Worm (Caenorhabditis elegans) whole organism, early embryonic: Measurements from ENCODE around the gene rpl-33.

Experiments
- aly-1 ChIP-seq: sonication (generic microtip); optimal IDR thresholded peaks from 2 replicates; lab custom pipeline; 2016; ENCODE audit warnings: missing genetic modification characterization, missing compliant biosample characterization
- ama-1 ChIP-seq: fragments of 150-350 bp; optimal IDR thresholded peaks from 2 replicates; lab custom pipeline; 2014
- hmg-4 ChIP-seq: fragments of 200-800 bp; sonication (Bioruptor generic); optimal IDR thresholded peaks from 2 replicates; lab custom pipeline; 2018; ENCODE audit warnings: mild to moderate bottlenecking, missing genetic modification characterization, missing compliant biosample characterization
- hnd-1 ChIP-seq: sonication (generic microtip); optimal IDR thresholded peaks from 2 replicates; lab custom pipeline; 2016; ENCODE audit warnings: missing genetic modification characterization, missing compliant biosample characterization
- pes-1 ChIP-seq: fragments of 200-800 bp; sonication (Bioruptor generic); IDR thresholded peaks from 2 replicates; pipeline ENCODE4 v1.3.6; 2022; ENCODE audit warnings: missing genetic modification reagents, missing genetic modification characterization, missing compliant biosample characterization
- sea-1 ChIP-seq: fragments of 200-800 bp; sonication (Bioruptor generic); conservative IDR thresholded peaks from 2 replicates; pipeline ENCODE4 v1.3.6; 2022; ENCODE audit warnings: missing genetic modification characterization, missing compliant biosample characterization
- tbx-11 ChIP-seq: fragments of 200-800 bp; sonication (Bioruptor generic); IDR thresholded peaks from 2 replicates; pipeline ENCODE4 v1.3.6; 2022; ENCODE audit warnings: missing genetic modification characterization, missing compliant biosample characterization

DNA sequence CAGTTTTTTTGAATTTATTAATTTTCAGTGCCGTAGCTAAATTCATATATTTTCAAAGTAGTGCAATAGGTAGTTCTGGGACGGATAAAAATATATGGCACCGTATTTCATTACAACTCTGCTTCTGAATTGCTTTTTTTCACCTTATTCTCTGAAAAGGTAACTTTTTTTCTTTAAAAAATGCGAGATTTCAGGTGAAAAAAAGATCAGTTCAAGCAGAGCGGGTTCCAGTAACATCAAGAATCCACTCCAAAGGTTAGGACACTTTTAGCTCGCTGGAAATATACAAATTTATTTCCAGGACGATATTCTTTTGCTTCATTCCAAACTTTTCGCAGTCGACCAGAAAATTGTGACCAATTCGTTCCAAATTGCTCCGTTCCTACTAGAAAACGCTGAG, 42.7 kb downstream of the rpl-33 start, which contains the start of gene T07F8.1:
- TF ChIP-seq tbx-11: no peak
- TF ChIP-seq hmg-4 (GFP tag; lab: Kevin White, UChicago): no peak
- no peak for TF ChIP-seq ama-1
- TF ChIP-seq aly-1: no peak
- no peak for TF ChIP-seq sea-1 (GFP tag; lab: Robert Waterston, UW)
- TF ChIP-seq hnd-1 (tag; lab: Kevin White, UChicago): no peak
- TF ChIP-seq pes-1: no peak
